Fruit fly (Drosophila melanogaster) whole organism, pupa: Measurements from ENCODE around the gene TBC1D5.

Experiments used
- CG10348 ChIP-seq: fragments of 200-800 bp; sonication (Bioruptor generic); IDR thresholded peaks from 2 replicates; pipeline ENCODE4 v1.3.6; 2022; ENCODE audit warnings: missing biosample characterization, missing genetic modification characterization
- CG12605 ChIP-seq: fragments of 200-800 bp; sonication (Bioruptor generic); IDR thresholded peaks from 2 replicates; pipeline ENCODE4 v1.3.6; 2022; ENCODE audit warnings: missing biosample characterization, missing genetic modification characterization
- CG13204 ChIP-seq: fragments of 200-800 bp; sonication (Bioruptor generic); optimal IDR thresholded peaks from 2 replicates; lab custom pipeline; 2018; ENCODE audit warnings: missing biosample characterization, mild to moderate bottlenecking, missing genetic modification characterization, moderate library complexity
- CG14655 ChIP-seq: fragments of 200-800 bp; sonication (Bioruptor generic); optimal IDR thresholded peaks from 3 replicates; lab custom pipeline; 2017; ENCODE audit warnings: mild to moderate bottlenecking, missing biosample characterization, missing genetic modification reagents, missing genetic modification characterization
- CG15710 ChIP-seq: fragments of 200-800 bp; sonication (Bioruptor generic); optimal IDR thresholded peaks from 2 replicates; lab custom pipeline; 2018; ENCODE audit warnings: missing biosample characterization, mild to moderate bottlenecking, missing genetic modification characterization, moderate library complexity
- CG17806 ChIP-seq: fragments of 200-800 bp; sonication (Bioruptor generic); optimal IDR thresholded peaks from 2 replicates; lab custom pipeline; 2018; ENCODE audit warnings: missing biosample characterization, mild to moderate bottlenecking, missing genetic modification characterization, moderate library complexity
- CG32121 ChIP-seq: fragments of 200-800 bp; sonication (Bioruptor generic); IDR thresholded peaks from 2 replicates; pipeline ENCODE4 v1.3.6; 2022; ENCODE audit warnings: missing biosample characterization, missing genetic modification characterization
- CG34367 ChIP-seq: fragments of 200-800 bp; sonication (Bioruptor generic); optimal IDR thresholded peaks from 2 replicates; lab custom pipeline; 2018; ENCODE audit warnings: missing biosample characterization, mild to moderate bottlenecking, missing genetic modification characterization
- CG4496 ChIP-seq: fragments of 200-800 bp; sonication (Bioruptor generic); IDR thresholded peaks from 3 replicates; pipeline ENCODE4 v1.3.6; 2022; ENCODE audit warnings: missing biosample characterization, missing genetic modification characterization
- CG8159 ChIP-seq: fragments of 200-800 bp; sonication (Bioruptor generic); optimal IDR thresholded peaks from 3 replicates; lab custom pipeline; 2018; ENCODE audit warnings: missing biosample characterization, mild to moderate bottlenecking, missing genetic modification characterization, moderate library complexity
- CG8301 ChIP-seq: fragments of 200-800 bp; sonication (Bioruptor generic); optimal IDR thresholded peaks from 2 replicates; lab custom pipeline; 2018; ENCODE audit warnings: missing biosample characterization, mild to moderate bottlenecking, missing genetic modification characterization
- CG9948 ChIP-seq: fragments of 200-800 bp; sonication (Bioruptor generic); optimal IDR thresholded peaks from 2 replicates; lab custom pipeline; 2018; ENCODE audit warnings: missing biosample characterization, mild to moderate bottlenecking, missing genetic modification characterization, moderate library complexity
- D1 ChIP-seq: fragments of 200-800 bp; sonication (Bioruptor generic); optimal IDR thresholded peaks from 2 replicates; lab custom pipeline; 2018; ENCODE audit warnings: missing biosample characterization, mild to moderate bottlenecking, missing genetic modification characterization, moderate library complexity
- EcR ChIP-seq: fragments of 200-800 bp; sonication (Bioruptor generic); optimal IDR thresholded peaks from 3 replicates; lab custom pipeline; 2019; ENCODE audit warnings: missing biosample characterization, missing genetic modification characterization, mild to moderate bottlenecking, moderate library complexity, missing genetic modification reagents
- Ets98B ChIP-seq: fragments of 200-800 bp; sonication (Bioruptor generic); IDR thresholded peaks from 2 replicates; pipeline ENCODE4 v1.3.6; 2022; ENCODE audit warnings: missing biosample characterization, missing genetic modification characterization
- Pif1A ChIP-seq: fragments of 200-800 bp; sonication (Bioruptor generic); optimal IDR thresholded peaks from 3 replicates; lab custom pipeline; 2016; ENCODE audit warnings: missing biosample characterization, missing genetic modification characterization
- Pif1B ChIP-seq: fragments of 200-800 bp; sonication (Bioruptor generic); optimal IDR thresholded peaks from 3 replicates; lab custom pipeline; 2016; ENCODE audit warnings: missing biosample characterization, missing genetic modification characterization
- Snoo ChIP-seq: fragments of 200-800 bp; sonication (Bioruptor generic); optimal IDR thresholded peaks from 3 replicates; lab custom pipeline; 2017; ENCODE audit warnings: missing biosample characterization, mild to moderate bottlenecking, missing genetic modification characterization, inconsistent platforms
- fd96Ca ChIP-seq: fragments of 200-800 bp; sonication (Bioruptor generic); IDR thresholded peaks from 3 replicates; pipeline ENCODE4 v1.3.6; 2022; ENCODE audit warnings: missing biosample characterization, missing genetic modification characterization
- gl ChIP-seq: fragments of 200-800 bp; sonication (Bioruptor generic); optimal IDR thresholded peaks from 2 replicates; lab custom pipeline; 2018; ENCODE audit warnings: missing biosample characterization, mild to moderate bottlenecking, missing genetic modification characterization
- rn ChIP-seq: fragments of 200-800 bp; sonication (Bioruptor generic); IDR thresholded peaks from 2 replicates; pipeline ENCODE4 v1.3.6; 2022; ENCODE audit warnings: missing biosample characterization, missing genetic modification characterization

Gene TBC1D5

DNA sequence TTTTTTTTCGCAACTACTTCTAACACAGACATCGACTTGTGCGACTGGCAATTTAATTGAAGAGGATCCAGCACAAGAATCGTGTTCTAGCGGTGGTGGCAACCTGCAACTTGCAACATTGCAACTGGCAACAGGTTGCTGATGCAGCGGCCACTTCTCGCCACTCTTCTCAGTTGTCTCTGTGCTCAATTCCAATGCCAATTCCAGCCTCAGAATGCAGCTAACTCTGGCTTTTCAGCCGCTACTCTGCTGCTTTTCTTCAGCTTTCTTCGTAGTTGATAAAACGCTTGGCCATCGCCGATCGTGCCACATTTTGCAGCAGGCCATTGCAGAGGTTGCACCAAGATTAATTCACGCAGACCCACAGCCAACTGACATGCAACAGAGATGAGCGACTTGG lies 18.5 kb upstream of the TBC1D5 start, which contains the start of gene Osi22:
Gene Osi22 (plus strand): TSS at position 301 of the 400 bp plus-strand sequence.
- TF ChIP-seq CG9948 (tag; lab: Kevin White, UChicago) = no peak
- TF ChIP-seq Ets98B (GFP tag; lab: Robert Waterston, UW) = no peak
- no peak for TF ChIP-seq Snoo (tag; lab: Kevin White, UChicago)
- no peak for TF ChIP-seq rn (GFP tag; lab: Robert Waterston, UW)
- TF ChIP-seq CG4496 = no peak
- no peak for TF ChIP-seq CG8159 (tag; lab: Kevin White, UChicago)
- TF ChIP-seq CG8301 (tag; lab: Kevin White, UChicago) = no peak
- no peak for TF ChIP-seq fd96Ca (GFP tag; lab: Robert Waterston, UW)
- TF ChIP-seq D1 = no peak
- no peak for TF ChIP-seq CG17806
- no peak for TF ChIP-seq CG32121
- no peak for TF ChIP-seq CG34367 (tag; lab: Kevin White, UChicago)
- no peak for TF ChIP-seq gl
- no peak for TF ChIP-seq CG10348 (GFP tag; lab: Robert Waterston, UW)
- no peak for TF ChIP-seq CG12605 (GFP tag; lab: Robert Waterston, UW)
- no peak for TF ChIP-seq Pif1B (GFP tag; lab: Kevin White, UChicago)
- TF ChIP-seq Pif1A = no peak
- no peak for TF ChIP-seq CG13204 (GFP tag; lab: Kevin White, UChicago)
- no peak for TF ChIP-seq CG14655 (GFP tag; lab: Kevin White, UChicago)

DNA sequence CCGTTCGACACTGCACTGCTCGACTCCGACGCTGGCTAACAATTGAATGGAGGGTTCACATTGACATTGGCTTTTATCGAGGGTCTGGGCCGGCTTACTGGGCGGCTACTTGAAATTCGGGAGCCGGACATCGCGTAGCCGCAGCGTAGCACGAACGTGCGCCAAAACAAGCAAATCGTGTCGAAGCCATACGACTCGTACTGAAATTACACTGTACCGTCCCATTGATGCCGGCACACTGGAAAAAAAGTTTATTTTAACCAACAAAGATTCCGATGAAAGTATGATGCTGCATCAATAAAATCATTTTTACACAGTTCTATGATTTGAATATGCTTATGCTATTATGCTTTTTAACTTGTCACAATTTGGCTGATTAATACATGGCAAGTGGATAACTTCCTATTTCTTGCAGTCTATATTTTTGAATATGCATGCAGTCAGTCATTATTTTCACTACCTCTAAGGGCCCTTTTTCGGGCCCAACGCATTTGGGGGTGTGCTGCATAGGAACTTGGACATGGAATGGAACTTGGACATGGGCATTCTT lies 17.0 kb upstream of the TBC1D5 start, which contains the start of gene apn:
Gene apn (minus strand): TSS at position 51 of the 550 bp plus-strand sequence.
- no peak for TF ChIP-seq gl
- no peak for TF ChIP-seq EcR (GFP tag; lab: Kevin White, UChicago)
- no peak for TF ChIP-seq Pif1A
- TF ChIP-seq CG12605 (GFP tag; lab: Robert Waterston, UW) = no peak
- TF ChIP-seq rn (GFP tag; lab: Robert Waterston, UW) = no peak

dm6 chr3R:13286118-13286579 lies 14.3 kb upstream of the TBC1D5 start, which contains the start of gene CG15888:
CG15888 (minus strand) TSS chr3R:13286529.
- TF ChIP-seq Ets98B (GFP tag; lab: Robert Waterston, UW) (no peak), CG12605 (GFP tag; lab: Robert Waterston, UW) (no peak), gl (no peak), CG4496 (no peak), D1 (no peak), fd96Ca (GFP tag; lab: Robert Waterston, UW) (no peak), CG14655 (GFP tag; lab: Kevin White, UChicago) (no peak), Snoo (tag; lab: Kevin White, UChicago) (no peak), CG32121 (no peak), rn (GFP tag; lab: Robert Waterston, UW) (no peak), CG15710 (no peak), CG8159 (tag; lab: Kevin White, UChicago) (no peak), CG34367 (tag; lab: Kevin White, UChicago) (no peak), Pif1B (GFP tag; lab: Kevin White, UChicago) (no peak), EcR (GFP tag; lab: Kevin White, UChicago) (no peak), CG10348 (GFP tag; lab: Robert Waterston, UW) (no peak), Pif1A (no peak), CG17806 (no peak)

DNA sequence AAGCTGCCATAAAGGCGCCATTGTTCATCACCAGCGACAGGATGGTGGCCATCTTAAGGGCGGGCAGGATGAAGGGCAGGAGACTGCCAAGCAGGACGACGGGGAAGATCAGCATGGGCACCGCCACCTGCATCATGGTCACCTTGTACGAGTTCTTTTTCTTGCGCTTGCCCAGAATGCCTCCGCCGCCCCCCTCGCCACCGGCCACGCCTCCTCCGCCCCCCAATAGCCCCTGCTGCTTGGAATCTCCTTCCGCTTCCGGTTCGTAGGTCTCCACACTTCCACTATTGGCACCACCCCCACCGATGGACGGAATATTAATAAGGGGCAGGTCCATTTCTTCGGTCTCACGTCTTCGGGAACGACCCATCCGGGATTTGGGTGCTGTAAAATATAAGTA lies 13.3 kb upstream of the TBC1D5 start:
- TF ChIP-seq D1 = no peak
- no peak for TF ChIP-seq CG8301 (tag; lab: Kevin White, UChicago)
- no peak for TF ChIP-seq CG4496
- no peak for TF ChIP-seq Pif1A
- TF ChIP-seq CG17806 = no peak
- no peak for TF ChIP-seq CG10348 (GFP tag; lab: Robert Waterston, UW)
- TF ChIP-seq CG13204 (GFP tag; lab: Kevin White, UChicago) = no peak
- no peak for TF ChIP-seq CG34367 (tag; lab: Kevin White, UChicago)
- TF ChIP-seq CG15710 = no peak
- no peak for TF ChIP-seq CG9948 (tag; lab: Kevin White, UChicago)
- no peak for TF ChIP-seq rn (GFP tag; lab: Robert Waterston, UW)
- no peak for TF ChIP-seq EcR (GFP tag; lab: Kevin White, UChicago)
- TF ChIP-seq Pif1B (GFP tag; lab: Kevin White, UChicago) = no peak
- no peak for TF ChIP-seq fd96Ca (GFP tag; lab: Robert Waterston, UW)
- no peak for TF ChIP-seq Ets98B (GFP tag; lab: Robert Waterston, UW)
- TF ChIP-seq CG8159 (tag; lab: Kevin White, UChicago) = no peak
- TF ChIP-seq Snoo (tag; lab: Kevin White, UChicago) = no peak
- no peak for TF ChIP-seq gl
- no peak for TF ChIP-seq CG14655 (GFP tag; lab: Kevin White, UChicago)
- no peak for TF ChIP-seq CG12605 (GFP tag; lab: Robert Waterston, UW)

- TF ChIP-seq CG4496 = 0 out of 3 replicates have a peak, but pooled peaks have one; percentile 12
- TF ChIP-seq D1 = no peak
Measured at dm6 chr3R:13279419-13279818, 7.6 kb upstream of the TBC1D5 start, which contains the start of gene CG8630. CG8630 (plus strand) TSS chr3R:13279721.

DNA sequence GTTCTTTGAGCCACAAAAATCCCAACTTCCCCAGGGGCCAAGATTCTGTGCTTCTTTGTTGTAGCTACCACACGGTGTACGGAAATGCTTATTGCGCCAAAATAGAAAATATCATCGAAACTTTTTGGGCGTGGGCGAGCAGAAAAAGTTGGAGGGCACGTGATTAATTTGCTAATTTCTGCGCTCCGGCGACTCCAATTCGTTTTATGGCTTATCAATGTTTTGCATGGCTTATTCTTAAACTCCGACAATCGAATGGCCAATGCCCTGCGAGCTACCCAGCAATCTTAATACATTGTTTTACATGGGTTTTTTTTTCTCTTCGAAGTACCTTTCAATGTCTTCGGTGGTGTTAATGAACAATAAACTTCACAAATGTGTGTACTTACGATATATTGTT lies 3.7 kb upstream of the TBC1D5 start:
- TF ChIP-seq Ets98B (GFP tag; lab: Robert Waterston, UW) = no peak
- TF ChIP-seq CG9948 (tag; lab: Kevin White, UChicago) = no peak
- TF ChIP-seq gl = no peak
- no peak for TF ChIP-seq CG13204 (GFP tag; lab: Kevin White, UChicago)
- no peak for TF ChIP-seq EcR (GFP tag; lab: Kevin White, UChicago)
- TF ChIP-seq Pif1A = no peak
- TF ChIP-seq CG14655 (GFP tag; lab: Kevin White, UChicago) = no peak
- no peak for TF ChIP-seq D1
- no peak for TF ChIP-seq CG12605 (GFP tag; lab: Robert Waterston, UW)
- no peak for TF ChIP-seq rn (GFP tag; lab: Robert Waterston, UW)
